Fruit fly (Drosophila melanogaster) whole organism, embryonic: ENCODE measurements around the gene mad2.
A peak's percentile ranks its signal among the peaks of the same experiment; 100 is the strongest.

Source experiments
- ATbp ChIP-seq: fragments of 200-800 bp; sonication (Bioruptor generic); optimal IDR thresholded peaks from 2 replicates; lab custom pipeline; 2017; ENCODE audit warnings: missing biosample characterization, mild to moderate bottlenecking, missing genetic modification characterization, missing genetic modification reagents
- Aef1 ChIP-seq: fragments of 200-800 bp; sonication (Bioruptor generic); IDR thresholded peaks from 3 replicates; pipeline ENCODE4 v1.3.6; 2022; ENCODE audit warnings: missing biosample characterization, missing genetic modification characterization
- Awh ChIP-seq: fragments of 200-800 bp; sonication (Bioruptor generic); IDR thresholded peaks from 2 replicates; pipeline ENCODE4, ENCODE4 v1.3.6; 2022; ENCODE audit warnings: missing biosample characterization, missing genetic modification characterization
- CG10209 ChIP-seq: fragments of 200-800 bp; sonication (Bioruptor generic); optimal IDR thresholded peaks from 3 replicates; lab custom pipeline; 2017; ENCODE audit warnings: missing biosample characterization, mild to moderate bottlenecking, missing genetic modification characterization, missing genetic modification reagents
- CG10321 ChIP-seq: fragments of 200-800 bp; sonication (Bioruptor generic); IDR thresholded peaks from 2 replicates; pipeline ENCODE4 v1.3.6; 2022; ENCODE audit warnings: missing biosample characterization, missing genetic modification characterization
- CG11504 ChIP-seq: fragments of 200-800 bp; sonication (Bioruptor generic); optimal IDR thresholded peaks from 3 replicates; lab custom pipeline; 2019; ENCODE audit warnings: missing biosample characterization, mild to moderate bottlenecking, missing genetic modification characterization, moderate library complexity
- CG1233 ChIP-seq: fragments of 200-800 bp; sonication (Bioruptor generic); optimal IDR thresholded peaks from 4 replicates; lab custom pipeline; 2018; ENCODE audit warnings: missing biosample characterization, mild to moderate bottlenecking, missing genetic modification characterization
- CG12391 ChIP-seq: fragments of 200-800 bp; sonication (Bioruptor generic); optimal IDR thresholded peaks from 3 replicates; lab custom pipeline; 2018; ENCODE audit warnings: missing biosample characterization, mild to moderate bottlenecking, missing genetic modification characterization, moderate library complexity
- CG13424 ChIP-seq: fragments of 200-800 bp; sonication (Bioruptor generic); optimal IDR thresholded peaks from 2 replicates; lab custom pipeline; 2019; ENCODE audit warnings: missing biosample characterization, mild to moderate bottlenecking, missing genetic modification characterization, moderate library complexity
- CG14710 ChIP-seq: fragments of 200-800 bp; sonication (Bioruptor generic); optimal IDR thresholded peaks from 3 replicates; lab custom pipeline; 2019; ENCODE audit warnings: missing biosample characterization, mild to moderate bottlenecking, missing genetic modification characterization, moderate library complexity
- CG17361 ChIP-seq: fragments of 200-800 bp; sonication (Bioruptor generic); IDR thresholded peaks from 3 replicates; pipeline ENCODE4 v1.3.6; 2022; ENCODE audit warnings: missing biosample characterization, missing genetic modification characterization
- CG18262 ChIP-seq: fragments of 200-800 bp; optimal IDR thresholded peaks from 3 replicates; lab custom pipeline; 2019; ENCODE audit warnings: missing biosample characterization, mild to moderate bottlenecking, missing genetic modification characterization, moderate library complexity
- CG18619 ChIP-seq: fragments of 200-800 bp; sonication (Bioruptor generic); optimal IDR thresholded peaks from 3 replicates; lab custom pipeline; 2017; ENCODE audit warnings: missing biosample characterization, mild to moderate bottlenecking, missing genetic modification characterization
- CG2120 ChIP-seq: fragments of 200-800 bp; sonication (Bioruptor generic); optimal IDR thresholded peaks from 3 replicates; lab custom pipeline; 2016; ENCODE audit warnings: missing biosample characterization, missing genetic modification characterization
- CG2712 ChIP-seq: fragments of 200-800 bp; optimal IDR thresholded peaks from 3 replicates; lab custom pipeline; 2019; ENCODE audit warnings: missing biosample characterization, mild to moderate bottlenecking, missing genetic modification characterization, moderate library complexity
- CG2875 ChIP-seq: fragments of 200-800 bp; sonication (Bioruptor generic); optimal IDR thresholded peaks from 2 replicates; lab custom pipeline; 2017; ENCODE audit warnings: missing biosample characterization, mild to moderate bottlenecking, missing genetic modification characterization, missing genetic modification reagents
- CG3065 ChIP-seq: fragments of 200-800 bp; sonication (Bioruptor generic); optimal IDR thresholded peaks from 2 replicates; lab custom pipeline; 2016; ENCODE audit warnings: missing biosample characterization, missing genetic modification characterization
- CG31441 ChIP-seq: fragments of 200-800 bp; sonication (Bioruptor generic); IDR thresholded peaks from 2 replicates; pipeline ENCODE4 v1.3.6; 2022; ENCODE audit warnings: missing biosample characterization, missing genetic modification characterization
- CG7556 ChIP-seq: fragments of 200-800 bp; sonication (Bioruptor generic); optimal IDR thresholded peaks from 2 replicates; lab custom pipeline; 2017; ENCODE audit warnings: missing biosample characterization, mild to moderate bottlenecking, missing genetic modification characterization
- CG7839 ChIP-seq: fragments of 200-800 bp; sonication (Bioruptor generic); optimal IDR thresholded peaks from 3 replicates; lab custom pipeline; 2018; ENCODE audit warnings: missing biosample characterization, mild to moderate bottlenecking, missing genetic modification characterization, moderate library complexity
- CG7987 ChIP-seq: fragments of 200-800 bp; sonication (Bioruptor generic); optimal IDR thresholded peaks from 2 replicates; lab custom pipeline; 2018; ENCODE audit warnings: missing biosample characterization, mild to moderate bottlenecking, missing genetic modification characterization, moderate library complexity
- CG8359 ChIP-seq: fragments of 200-800 bp; sonication (Bioruptor generic); optimal IDR thresholded peaks from 2 replicates; lab custom pipeline; 2017; ENCODE audit warnings: missing biosample characterization, mild to moderate bottlenecking, missing genetic modification characterization, borderline replicate concordance
- CG8924 ChIP-seq: fragments of 200-800 bp; optimal IDR thresholded peaks from 3 replicates; lab custom pipeline; 2019; ENCODE audit warnings: missing biosample characterization, mild to moderate bottlenecking, missing genetic modification characterization, moderate library complexity
- CG9437 ChIP-seq: fragments of 200-800 bp; sonication (Bioruptor generic); optimal IDR thresholded peaks from 2 replicates; lab custom pipeline; 2018; ENCODE audit warnings: missing biosample characterization, mild to moderate bottlenecking, missing genetic modification characterization
- CG9797 ChIP-seq: fragments of 200-800 bp; sonication (Bioruptor generic); optimal IDR thresholded peaks from 3 replicates; lab custom pipeline; 2018; ENCODE audit warnings: missing biosample characterization, mild to moderate bottlenecking, missing genetic modification characterization
- Dp ChIP-seq: fragments of 200-800 bp; sonication (Bioruptor generic); optimal IDR thresholded peaks from 2 replicates; lab custom pipeline; 2018; ENCODE audit warnings: missing biosample characterization, mild to moderate bottlenecking, missing genetic modification characterization, moderate library complexity
- Gug ChIP-seq: fragments of 200-800 bp; sonication (Bioruptor generic); IDR thresholded peaks from 4 replicates; pipeline ENCODE4 v1.3.6; 2022; ENCODE audit warnings: missing biosample characterization, missing genetic modification characterization
- Hmr ChIP-seq: fragments of 200-800 bp; sonication (Bioruptor generic); optimal IDR thresholded peaks from 3 replicates; lab custom pipeline; 2017; ENCODE audit warnings: mild to moderate bottlenecking, missing biosample characterization, missing genetic modification reagents, missing genetic modification characterization
- Hr3 ChIP-seq: fragments of 200-800 bp; sonication (Bioruptor generic); optimal IDR thresholded peaks from 3 replicates; lab custom pipeline; 2016; ENCODE audit warnings: missing biosample characterization, missing genetic modification characterization
- Hr51 ChIP-seq, 2 experiments: fragments of 200-800 bp; sonication (Bioruptor generic); optimal IDR thresholded peaks; 2 replicates in 1 of 2; 3 replicates in 1 of 2; lab custom pipeline; 2016 to 2018; ENCODE audit warnings: missing biosample characterization in 2 of 2, missing genetic modification characterization in 2 of 2, mild to moderate bottlenecking in 1 of 2, moderate library complexity in 1 of 2
- Meics ChIP-seq: fragments of 200-800 bp; sonication (Bioruptor generic); optimal IDR thresholded peaks from 2 replicates; lab custom pipeline; 2017; ENCODE audit warnings: missing biosample characterization, mild to moderate bottlenecking, missing genetic modification characterization
- Nf-YA ChIP-seq: fragments of 200-800 bp; sonication (Bioruptor generic); IDR thresholded peaks from 2 replicates; pipeline ENCODE4 v1.3.6; 2022; ENCODE audit warnings: missing biosample characterization, missing genetic modification characterization
- Sox100B ChIP-seq: fragments of 200-800 bp; sonication (Bioruptor generic); optimal IDR thresholded peaks from 3 replicates; lab custom pipeline; 2018; ENCODE audit warnings: missing biosample characterization, mild to moderate bottlenecking, missing genetic modification characterization
- Ssrp ChIP-seq: fragments of 200-800 bp; sonication (Bioruptor generic); optimal IDR thresholded peaks from 2 replicates; lab custom pipeline; 2018; ENCODE audit warnings: missing biosample characterization, mild to moderate bottlenecking, missing genetic modification characterization, moderate library complexity
- Xrp1 ChIP-seq: fragments of 200-800 bp; sonication (Bioruptor generic); IDR thresholded peaks from 2 replicates; pipeline ENCODE4 v1.3.6; 2022; ENCODE audit warnings: missing biosample characterization, missing genetic modification characterization
- ase ChIP-seq: fragments of 200-800 bp; sonication (Bioruptor generic); IDR thresholded peaks from 3 replicates; pipeline ENCODE4 v1.3.6; 2022; ENCODE audit warnings: missing biosample characterization, missing genetic modification characterization
- ato ChIP-seq: fragments of 200-800 bp; sonication (Bioruptor generic); IDR thresholded peaks from 2 replicates; pipeline ENCODE4 v1.3.6; 2022; ENCODE audit warnings: missing biosample characterization, missing genetic modification characterization; ENCODE audit not compliant: partially characterized antibody
- bcd ChIP-seq: fragments of 200-800 bp; sonication (Bioruptor generic); optimal IDR thresholded peaks from 2 replicates; lab custom pipeline; 2017; ENCODE audit warnings: missing biosample characterization, mild to moderate bottlenecking, missing genetic modification characterization
- dmrt11E ChIP-seq: fragments of 200-800 bp; sonication (Bioruptor generic); optimal IDR thresholded peaks from 3 replicates; lab custom pipeline; 2018; ENCODE audit warnings: missing biosample characterization, mild to moderate bottlenecking, missing genetic modification characterization, moderate library complexity
- dmrt99B ChIP-seq: fragments of 200-800 bp; sonication (Bioruptor generic); optimal IDR thresholded peaks from 2 replicates; lab custom pipeline; 2018; ENCODE audit warnings: missing biosample characterization, mild to moderate bottlenecking, missing genetic modification characterization, moderate library complexity
- gem ChIP-seq: fragments of 200-800 bp; sonication (Bioruptor generic); optimal IDR thresholded peaks from 2 replicates; lab custom pipeline; 2019; ENCODE audit warnings: missing biosample characterization, mild to moderate bottlenecking, missing genetic modification characterization, moderate library complexity
- jigr1 ChIP-seq: fragments of 200-800 bp; sonication (Bioruptor generic); IDR thresholded peaks from 3 replicates; pipeline ENCODE4 v1.3.6; 2022; ENCODE audit warnings: missing biosample characterization, missing genetic modification characterization
- lmd ChIP-seq: fragments of 200-800 bp; sonication (Bioruptor generic); IDR thresholded peaks from 2 replicates; pipeline ENCODE4 v1.3.6; 2022; ENCODE audit warnings: missing biosample characterization, missing genetic modification characterization
- mam ChIP-seq: fragments of 200-800 bp; sonication (Bioruptor generic); optimal IDR thresholded peaks from 3 replicates; lab custom pipeline; 2016; ENCODE audit warnings: missing biosample characterization, missing genetic modification characterization
- phol ChIP-seq: fragments of 200-800 bp; sonication (Bioruptor generic); optimal IDR thresholded peaks from 3 replicates; lab custom pipeline; 2018; ENCODE audit warnings: missing biosample characterization, mild to moderate bottlenecking, missing genetic modification characterization, moderate library complexity
- repo ChIP-seq: fragments of 200-800 bp; sonication (Bioruptor generic); optimal IDR thresholded peaks from 2 replicates; lab custom pipeline; 2016; ENCODE audit warnings: missing biosample characterization, missing genetic modification characterization
- sisA ChIP-seq: fragments of 200-800 bp; sonication (Bioruptor generic); IDR thresholded peaks from 2 replicates; pipeline ENCODE4 v1.3.6; 2022; ENCODE audit warnings: missing biosample characterization, missing genetic modification characterization
- slbo ChIP-seq: fragments of 200-800 bp; sonication (Bioruptor generic); IDR thresholded peaks from 2 replicates; pipeline ENCODE4 v1.3.6; 2022; ENCODE audit warnings: missing biosample characterization, missing genetic modification characterization
- tgo ChIP-seq: fragments of 200-800 bp; sonication (Bioruptor generic); IDR thresholded peaks from 3 replicates; pipeline ENCODE4 v1.3.6; 2022; ENCODE audit warnings: missing biosample characterization, missing genetic modification characterization
- tin ChIP-seq: fragments of 200-800 bp; sonication (Bioruptor generic); optimal IDR thresholded peaks from 3 replicates; lab custom pipeline; 2016; ENCODE audit warnings: missing biosample characterization, missing genetic modification characterization

The mad2 gene

DNA sequence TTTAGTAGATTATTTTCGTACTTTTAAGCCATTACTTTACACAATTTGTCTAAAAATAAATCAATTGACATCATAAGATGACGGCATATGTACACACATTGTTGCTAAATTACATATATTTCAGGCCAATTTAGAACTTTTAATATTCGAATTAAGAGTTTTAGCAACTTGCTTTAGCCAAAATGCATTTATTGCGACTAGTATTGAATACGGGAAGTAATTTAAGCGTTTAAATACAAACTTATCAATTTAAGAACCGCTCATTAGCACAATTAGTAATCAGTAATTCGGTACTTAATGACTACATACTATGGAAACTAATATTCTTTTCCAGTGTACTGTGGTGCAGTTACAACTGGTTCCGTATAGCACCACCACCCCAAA lies 3.7 kb downstream of the mad2 start (continued):
- TF ChIP-seq Hr51 (GFP tag; optimal IDR thresholded peaks at IDR 0.05; lab: Kevin White, UChicago): peak in 1 of 2 experiments; percentile 48
- peak; percentile 79; the same call in 2 of the 3 replicates for TF ChIP-seq CG17361 (GFP tag; lab: Robert Waterston, UW)
- TF ChIP-seq gem (tag; lab: Kevin White, UChicago): peak; percentile 71
- TF ChIP-seq Sox100B (GFP tag; lab: Kevin White, UChicago): peak; percentile 55
- TF ChIP-seq sisA: 0 out of 2 replicates have a peak, but pooled peaks have one; percentile 22
- peak; percentile 18 for TF ChIP-seq Meics
- no peak for TF ChIP-seq mam (GFP tag; lab: Kevin White, UChicago)
- 0 out of 2 replicates have a peak, but pooled peaks have one; percentile 11 for TF ChIP-seq lmd (GFP tag; lab: Robert Waterston, UW)
- peak; percentile 29 for TF ChIP-seq CG12391 (tag; lab: Kevin White, UChicago)
- peak; percentile 24 for TF ChIP-seq CG9437 (GFP tag; lab: Kevin White, UChicago)
- TF ChIP-seq CG7556 (GFP tag; lab: Kevin White, UChicago): peak; percentile 53
- TF ChIP-seq Ssrp (tag; lab: Kevin White, UChicago): peak; percentile 24
- TF ChIP-seq Nf-YA (GFP tag; lab: Robert Waterston, UW): no peak
- no peak for TF ChIP-seq Hr3 (GFP tag; lab: Kevin White, UChicago)
- peak; percentile 61; the same call in 1 of the 2 replicates for TF ChIP-seq CG31441 (GFP tag; lab: Robert Waterston, UW)
- TF ChIP-seq phol: peak; percentile 36
- TF ChIP-seq CG2712 (tag; lab: Kevin White, UChicago): peak; percentile 49
- peak; percentile 7 for TF ChIP-seq CG18619 (GFP tag; lab: Kevin White, UChicago)
- TF ChIP-seq tgo (GFP tag; lab: Robert Waterston, UW): peak; percentile 18; the same call in 1 of the 3 replicates
- no peak for TF ChIP-seq ato (GFP tag; lab: Robert Waterston, UW)
- TF ChIP-seq Hmr (GFP tag; lab: Kevin White, UChicago): peak; percentile 13
- no peak for TF ChIP-seq tin (GFP tag; lab: Kevin White, UChicago)
- TF ChIP-seq CG8924 (tag; lab: Kevin White, UChicago): peak; percentile 4
- TF ChIP-seq Xrp1 (GFP tag; lab: Robert Waterston, UW): peak; percentile 22; the same call in 1 of the 2 replicates
- TF ChIP-seq jigr1 (GFP tag; lab: Robert Waterston, UW): 0 out of 3 replicates have a peak, but pooled peaks have one; percentile 21
- TF ChIP-seq Gug (GFP tag; lab: Robert Waterston, UW): no peak
- TF ChIP-seq bcd (GFP tag; lab: Kevin White, UChicago): peak; percentile 17
- TF ChIP-seq CG10321 (GFP tag; lab: Robert Waterston, UW): no peak
- peak; percentile 38 for TF ChIP-seq CG14710 (tag; lab: Kevin White, UChicago)
- TF ChIP-seq Dp (GFP tag; lab: Kevin White, UChicago): no peak
- peak; percentile 74 for TF ChIP-seq CG18262
- peak; percentile 4 for TF ChIP-seq CG10209
- TF ChIP-seq CG1233 (GFP tag; lab: Kevin White, UChicago): peak; percentile 44
- no peak for TF ChIP-seq ATbp
- TF ChIP-seq CG2875 (GFP tag; lab: Kevin White, UChicago): peak; percentile 0
- peak; percentile 35 for TF ChIP-seq dmrt11E (tag; lab: Kevin White, UChicago)
- TF ChIP-seq slbo (GFP tag; lab: Robert Waterston, UW): no peak
- TF ChIP-seq CG11504 (tag; lab: Kevin White, UChicago): peak; percentile 64
- TF ChIP-seq CG13424: peak; percentile 24
- no peak for TF ChIP-seq CG7987 (GFP tag; lab: Kevin White, UChicago)
- peak; percentile 20 for TF ChIP-seq CG7839 (tag; lab: Kevin White, UChicago)
- no peak for TF ChIP-seq repo
- TF ChIP-seq Aef1 (GFP tag; lab: Robert Waterston, UW): no peak
- TF ChIP-seq CG2120 (GFP tag; lab: Kevin White, UChicago): no peak
- TF ChIP-seq ase (GFP tag; lab: Robert Waterston, UW): no peak
- no peak for TF ChIP-seq CG8359 (GFP tag; lab: Kevin White, UChicago)
- TF ChIP-seq CG9797: no peak
- no peak for TF ChIP-seq CG3065 (GFP tag; lab: Kevin White, UChicago)
- no peak for TF ChIP-seq Awh (GFP tag; lab: Robert Waterston, UW)
- peak; percentile 33 for TF ChIP-seq dmrt99B (tag; lab: Kevin White, UChicago)
